Worm (Caenorhabditis elegans) whole organism, mixed stage, embryonic: ENCODE results near the gene R02F11.10.

Experiments used
- M03D4.4 ChIP-seq: sonication (generic microtip); optimal IDR thresholded peaks from 2 replicates; lab custom pipeline; 2017; ENCODE audit warnings: mild to moderate bottlenecking, missing genetic modification characterization, missing compliant biosample characterization
- bed-3 ChIP-seq: fragments of 200-800 bp; sonication (Bioruptor generic); optimal IDR thresholded peaks from 3 replicates; lab custom pipeline; 2018; ENCODE audit warnings: mild to moderate bottlenecking, missing genetic modification characterization, moderate library complexity, missing compliant biosample characterization
- blmp-1 ChIP-seq: fragments of 150-350 bp; optimal IDR thresholded peaks from 2 replicates; lab custom pipeline; 2014; ENCODE audit warnings: missing biosample characterization, missing genetic modification characterization
- ceh-39 ChIP-seq: fragments of 150-350 bp; optimal IDR thresholded peaks from 2 replicates; lab custom pipeline; 2014; ENCODE audit warnings: missing biosample characterization, missing genetic modification characterization
- ceh-43 ChIP-seq: fragments of 200-800 bp; sonication (Bioruptor generic); optimal IDR thresholded peaks from 2 replicates; lab custom pipeline; 2018; ENCODE audit warnings: mild to moderate bottlenecking, missing genetic modification characterization, moderate library complexity, missing compliant biosample characterization
- ceh-83 ChIP-seq: fragments of 200-800 bp; sonication (Bioruptor generic); optimal IDR thresholded peaks from 2 replicates; lab custom pipeline; 2018; ENCODE audit warnings: mild to moderate bottlenecking, missing genetic modification characterization, missing compliant biosample characterization
- ces-1 ChIP-seq: fragments of 150-350 bp; optimal IDR thresholded peaks from 2 replicates; lab custom pipeline; 2014; ENCODE audit warnings: missing biosample characterization, missing genetic modification reagents, missing genetic modification characterization
- cnd-1 ChIP-seq: fragments of 200-800 bp; sonication (Bioruptor generic); optimal IDR thresholded peaks from 2 replicates; lab custom pipeline; 2018; ENCODE audit warnings: mild to moderate bottlenecking, missing genetic modification characterization, missing compliant biosample characterization
- drap-1 ChIP-seq: fragments of 200-800 bp; sonication (Bioruptor generic); optimal IDR thresholded peaks from 3 replicates; lab custom pipeline; 2018; ENCODE audit warnings: mild to moderate bottlenecking, missing genetic modification characterization, missing compliant biosample characterization
- elt-1 ChIP-seq: sonication (generic microtip); optimal IDR thresholded peaks from 2 replicates; lab custom pipeline; 2017; ENCODE audit warnings: missing genetic modification characterization, mild to moderate bottlenecking, missing compliant biosample characterization, antibody characterized with exemption, moderate library complexity, borderline replicate concordance; ENCODE audit not compliant: insufficient read depth
- flh-1 ChIP-seq: fragments of 200-800 bp; sonication (Bioruptor generic); optimal IDR thresholded peaks from 2 replicates; lab custom pipeline; 2018; ENCODE audit warnings: mild to moderate bottlenecking, missing genetic modification characterization, moderate library complexity, missing compliant biosample characterization
- ham-2 ChIP-seq: fragments of 200-800 bp; sonication (Bioruptor generic); optimal IDR thresholded peaks from 2 replicates; lab custom pipeline; 2018; ENCODE audit warnings: mild to moderate bottlenecking, missing genetic modification characterization, missing compliant biosample characterization
- hlh-1 ChIP-seq: fragments of 150-350 bp; optimal IDR thresholded peaks from 2 replicates; lab custom pipeline; 2014; ENCODE audit warnings: missing biosample characterization, missing genetic modification reagents, missing genetic modification characterization
- lin-13 ChIP-seq: fragments of 150-350 bp; optimal IDR thresholded peaks from 2 replicates; lab custom pipeline; 2014; ENCODE audit warnings: missing biosample characterization, missing genetic modification characterization
- lin-32 ChIP-seq: fragments of 200-800 bp; sonication (Bioruptor generic); optimal IDR thresholded peaks from 2 replicates; lab custom pipeline; 2018; ENCODE audit warnings: mild to moderate bottlenecking, missing genetic modification characterization, missing compliant biosample characterization
- lsy-2 ChIP-seq: fragments of 150-350 bp; optimal IDR thresholded peaks from 2 replicates; lab custom pipeline; 2014; ENCODE audit warnings: missing biosample characterization, missing genetic modification characterization
- mab-5 ChIP-seq: fragments of 150-350 bp; optimal IDR thresholded peaks from 2 replicates; lab custom pipeline; 2014; ENCODE audit warnings: missing biosample characterization, missing genetic modification characterization
- mep-1 ChIP-seq: fragments of 150-350 bp; optimal IDR thresholded peaks from 2 replicates; lab custom pipeline; 2017; ENCODE audit warnings: missing biosample characterization, missing genetic modification reagents, missing genetic modification characterization, inconsistent platforms
- mls-2 ChIP-seq: sonication (generic microtip); optimal IDR thresholded peaks from 2 replicates; lab custom pipeline; 2016; ENCODE audit warnings: mild to moderate bottlenecking, missing genetic modification characterization, moderate library complexity, missing compliant biosample characterization
- nhr-12 ChIP-seq: fragments of 150-350 bp; optimal IDR thresholded peaks from 2 replicates; lab custom pipeline; 2014; ENCODE audit warnings: missing biosample characterization, missing genetic modification characterization
- nhr-2 ChIP-seq: fragments of 150-350 bp; optimal IDR thresholded peaks from 2 replicates; lab custom pipeline; 2014; ENCODE audit warnings: missing biosample characterization, missing genetic modification characterization
- nhr-237 ChIP-seq: fragments of 150-350 bp; optimal IDR thresholded peaks from 2 replicates; lab custom pipeline; 2014; ENCODE audit warnings: missing biosample characterization, missing genetic modification characterization
- nhr-28 ChIP-seq: fragments of 150-350 bp; optimal IDR thresholded peaks from 2 replicates; lab custom pipeline; 2014; ENCODE audit warnings: missing biosample characterization, missing genetic modification characterization
- pha-4 ChIP-seq: fragments of 150-350 bp; optimal IDR thresholded peaks from 2 replicates; lab custom pipeline; 2018; ENCODE audit warnings: missing biosample characterization, missing genetic modification reagents, missing genetic modification characterization
- sem-2 ChIP-seq: fragments of 200-800 bp; sonication (Bioruptor generic); optimal IDR thresholded peaks from 2 replicates; lab custom pipeline; 2018; ENCODE audit warnings: mild to moderate bottlenecking, missing genetic modification characterization, missing compliant biosample characterization
- sptf-1 ChIP-seq: sonication (generic microtip); optimal IDR thresholded peaks from 2 replicates; lab custom pipeline; 2017; ENCODE audit warnings: mild to moderate bottlenecking, missing genetic modification characterization, moderate library complexity, missing compliant biosample characterization
- tbx-8 ChIP-seq: fragments of 200-800 bp; sonication (Bioruptor generic); optimal IDR thresholded peaks from 2 replicates; lab custom pipeline; 2018; ENCODE audit warnings: mild to moderate bottlenecking, missing genetic modification characterization, moderate library complexity, missing compliant biosample characterization
- unc-120 ChIP-seq: sonication (generic microtip); optimal IDR thresholded peaks from 2 replicates; lab custom pipeline; 2017; ENCODE audit warnings: missing genetic modification characterization, missing compliant biosample characterization; ENCODE audit not compliant: poor library complexity, severe bottlenecking
- unc-39 ChIP-seq: fragments of 150-350 bp; optimal IDR thresholded peaks from 2 replicates; lab custom pipeline; 2014; ENCODE audit warnings: missing biosample characterization, missing genetic modification characterization
- unc-62 ChIP-seq: fragments of 150-350 bp; optimal IDR thresholded peaks from 2 replicates; lab custom pipeline; 2014; ENCODE audit warnings: missing biosample characterization, missing genetic modification reagents, missing genetic modification characterization

Gene R02F11.10

ce11 chrV:4800794-4801193 is 11.9 kb downstream of the R02F11.10 start, which contains the start of gene R02F11.1:
TSS of gene R02F11.1 (plus strand) at chrV:4801094.
- no peak for TF ChIP-seq bed-3 (GFP tag; lab: Kevin White, UChicago)
- no peak for TF ChIP-seq drap-1 (GFP tag; lab: Kevin White, UChicago)
- TF ChIP-seq lin-13 (tag; lab: Kevin White, UChicago): no peak
- no peak for TF ChIP-seq blmp-1
- TF ChIP-seq flh-1 (GFP tag; lab: Kevin White, UChicago): no peak
- no peak for TF ChIP-seq lin-32 (GFP tag; lab: Kevin White, UChicago)
- TF ChIP-seq ces-1 (GFP tag; lab: Kevin White, UChicago): no peak
- TF ChIP-seq mls-2 (tag; lab: Kevin White, UChicago): no peak
- TF ChIP-seq nhr-12 (tag; lab: Kevin White, UChicago): no peak
- TF ChIP-seq pha-4 (tag; lab: Kevin White, UChicago): no peak
- TF ChIP-seq nhr-2 (tag; lab: Kevin White, UChicago): no peak
- no peak for TF ChIP-seq ham-2 (GFP tag; lab: Kevin White, UChicago)

- no peak for TF ChIP-seq ham-2 (GFP tag; lab: Kevin White, UChicago)
- no peak for TF ChIP-seq hlh-1 (tag; lab: Kevin White, UChicago)
- TF ChIP-seq ceh-83 (GFP tag; lab: Kevin White, UChicago): no peak
- TF ChIP-seq tbx-8 (GFP tag; lab: Kevin White, UChicago): no peak
- no peak for TF ChIP-seq nhr-28
- TF ChIP-seq mep-1 (tag; lab: Kevin White, UChicago): no peak
- no peak for TF ChIP-seq ceh-39 (tag; lab: Kevin White, UChicago)
- no peak for TF ChIP-seq nhr-237
- no peak for TF ChIP-seq M03D4.4
- no peak for TF ChIP-seq lsy-2 (tag; lab: Kevin White, UChicago)
- no peak for TF ChIP-seq mab-5
- no peak for TF ChIP-seq pha-4 (tag; lab: Kevin White, UChicago)
- no peak for TF ChIP-seq sptf-1 (tag; lab: Kevin White, UChicago)
- TF ChIP-seq ces-1 (GFP tag; lab: Kevin White, UChicago): no peak
- no peak for TF ChIP-seq lin-13 (tag; lab: Kevin White, UChicago)
- TF ChIP-seq cnd-1 (tag; lab: Kevin White, UChicago): no peak
These were observed 13.0 kb downstream of the R02F11.10 start for ce11 chrV:4801943-4802342.

- no peak for TF ChIP-seq sem-2 (GFP tag; lab: Kevin White, UChicago)
- TF ChIP-seq ceh-43 (GFP tag; lab: Kevin White, UChicago): no peak
- TF ChIP-seq elt-1: no peak
- no peak for TF ChIP-seq nhr-237
- no peak for TF ChIP-seq unc-62 (GFP tag; lab: Kevin White, UChicago)
- TF ChIP-seq lsy-2 (tag; lab: Kevin White, UChicago): no peak
- TF ChIP-seq unc-39 (tag; lab: Kevin White, UChicago): no peak
- TF ChIP-seq mls-2 (tag; lab: Kevin White, UChicago): no peak
- no peak for TF ChIP-seq bed-3 (GFP tag; lab: Kevin White, UChicago)
- TF ChIP-seq pha-4 (tag; lab: Kevin White, UChicago): no peak
These were observed 16.9 kb downstream of the R02F11.10 start, which contains the start of gene R02F11.3 for ce11 chrV:4805847-4806246. TSS of gene R02F11.3 (minus strand) at chrV:4805947.

ce11 chrV:4806859-4807258 is 17.9 kb downstream of the R02F11.10 start:
- TF ChIP-seq ces-1 (GFP tag; lab: Kevin White, UChicago) (no peak), nhr-12 (tag; lab: Kevin White, UChicago) (no peak), hlh-1 (tag; lab: Kevin White, UChicago) (no peak), mab-5 (no peak), elt-1 (no peak), drap-1 (GFP tag; lab: Kevin White, UChicago) (no peak), bed-3 (GFP tag; lab: Kevin White, UChicago) (no peak), ceh-43 (GFP tag; lab: Kevin White, UChicago) (no peak), nhr-237 (no peak), unc-62 (GFP tag; lab: Kevin White, UChicago) (no peak), lin-13 (tag; lab: Kevin White, UChicago) (no peak), cnd-1 (tag; lab: Kevin White, UChicago) (no peak), lin-32 (GFP tag; lab: Kevin White, UChicago) (no peak), ham-2 (GFP tag; lab: Kevin White, UChicago) (no peak), flh-1 (GFP tag; lab: Kevin White, UChicago) (no peak), mep-1 (tag; lab: Kevin White, UChicago) (no peak), mls-2 (tag; lab: Kevin White, UChicago) (no peak), sptf-1 (tag; lab: Kevin White, UChicago) (no peak), unc-120 (tag; lab: Kevin White, UChicago) (no peak)
